Fruit fly (Drosophila melanogaster) whole organism: ENCODE measurements around the gene Naxe.

Experiments
- CG8478 ChIP-seq: fragments of >200 bp; optimal IDR thresholded peaks from 2 replicates; lab custom pipeline; 2018; ENCODE audit warnings: inconsistent platforms
- Dll ChIP-seq: fragments of >200 bp; optimal IDR thresholded peaks from 2 replicates; lab custom pipeline; 2017
- EcR ChIP-seq, 2 experiments: fragments of >200 bp; optimal IDR thresholded peaks; 2 replicates each; lab custom pipeline; 2017; ENCODE audit warnings: missing biosample characterization in 2 of 2, missing genetic modification characterization in 2 of 2, missing genetic modification reagents in 2 of 2
- pan ChIP-seq: fragments of >200 bp; optimal IDR thresholded peaks from 2 replicates; lab custom pipeline; 2017
- psq ChIP-seq: fragments of >200 bp; optimal IDR thresholded peaks from 2 replicates; lab custom pipeline; 2017
- usp ChIP-seq: fragments of >200 bp; optimal IDR thresholded peaks from 2 replicates; lab custom pipeline; 2017; ENCODE audit warnings: missing biosample characterization, missing genetic modification characterization, mixed read lengths

The Naxe gene

DNA sequence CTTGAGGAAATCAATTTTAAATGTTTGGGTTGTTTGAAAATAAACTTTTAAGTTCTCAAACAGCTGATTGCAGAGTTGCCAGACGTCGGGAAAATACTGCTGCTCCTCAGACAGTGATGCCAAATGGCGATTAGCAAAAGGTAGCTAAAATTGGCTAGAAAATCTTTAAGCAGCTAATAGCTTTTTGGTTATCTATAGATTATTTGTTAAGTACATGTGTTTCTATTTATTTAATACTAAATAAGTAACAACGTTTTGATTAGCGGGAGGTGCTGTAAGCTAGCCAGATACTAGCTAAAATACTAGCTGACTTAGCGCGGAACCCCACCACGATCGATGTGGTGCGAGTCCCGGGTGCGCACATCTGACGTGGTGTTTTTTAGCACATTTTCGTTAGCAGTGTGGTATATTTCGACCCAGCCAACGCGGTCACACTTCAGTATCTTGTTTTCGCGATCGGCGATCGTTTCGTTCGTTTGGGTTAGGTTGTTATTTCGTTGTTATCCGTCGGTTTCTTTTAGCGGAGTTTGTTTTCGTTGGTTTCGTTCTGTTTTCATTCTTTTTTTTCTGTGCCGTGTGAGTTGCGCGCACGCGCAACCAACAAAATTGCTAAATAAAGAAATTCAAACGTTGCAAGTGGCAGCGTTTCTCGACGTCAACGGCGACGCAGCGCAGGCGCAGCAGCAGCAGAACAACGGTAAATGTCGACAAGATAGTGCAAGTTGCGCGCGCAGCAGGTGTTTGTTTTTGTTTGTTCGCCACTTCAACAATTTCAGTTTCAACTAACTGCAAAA, at the start of gene Naxe, which contains the start of gene RhoU:
TSS of gene Naxe (minus strand) at position 77 of the 794 bp plus-strand sequence.
TSS of gene RhoU (plus strand) at position 433 of the 794 bp plus-strand sequence.
- TF ChIP-seq EcR (GFP tag; optimal IDR thresholded peaks at IDR 0.05; lab: Kevin White, UChicago) = no peak
- no peak for TF ChIP-seq Dll (lab: Kevin White, UChicago)
- TF ChIP-seq psq (lab: Kevin White, UChicago) = no peak
- TF ChIP-seq usp (GFP tag; lab: Kevin White, UChicago) = no peak

- TF ChIP-seq Dll (lab: Kevin White, UChicago) = no peak
Observed at dm6 chrX:10127204-10127603, 41.2 kb upstream of the Naxe start.

dm6 chrX:10125629-10126028, 39.7 kb upstream of the Naxe start:
- TF ChIP-seq usp (GFP tag; lab: Kevin White, UChicago) (no peak), CG8478 (lab: Kevin White, UChicago) (no peak), EcR (GFP tag; optimal IDR thresholded peaks at IDR 0.05; lab: Kevin White, UChicago) (no peak), psq (lab: Kevin White, UChicago) (no peak), Dll (lab: Kevin White, UChicago) (no peak), pan (lab: Kevin White, UChicago) (no peak)

dm6 chrX:10118333-10118732, 32.4 kb upstream of the Naxe start:
- TF ChIP-seq EcR (GFP tag; optimal IDR thresholded peaks at IDR 0.05; lab: Kevin White, UChicago) (no peak), Dll (lab: Kevin White, UChicago) (no peak), CG8478 (lab: Kevin White, UChicago) (no peak), usp (GFP tag; lab: Kevin White, UChicago) (no peak)

DNA sequence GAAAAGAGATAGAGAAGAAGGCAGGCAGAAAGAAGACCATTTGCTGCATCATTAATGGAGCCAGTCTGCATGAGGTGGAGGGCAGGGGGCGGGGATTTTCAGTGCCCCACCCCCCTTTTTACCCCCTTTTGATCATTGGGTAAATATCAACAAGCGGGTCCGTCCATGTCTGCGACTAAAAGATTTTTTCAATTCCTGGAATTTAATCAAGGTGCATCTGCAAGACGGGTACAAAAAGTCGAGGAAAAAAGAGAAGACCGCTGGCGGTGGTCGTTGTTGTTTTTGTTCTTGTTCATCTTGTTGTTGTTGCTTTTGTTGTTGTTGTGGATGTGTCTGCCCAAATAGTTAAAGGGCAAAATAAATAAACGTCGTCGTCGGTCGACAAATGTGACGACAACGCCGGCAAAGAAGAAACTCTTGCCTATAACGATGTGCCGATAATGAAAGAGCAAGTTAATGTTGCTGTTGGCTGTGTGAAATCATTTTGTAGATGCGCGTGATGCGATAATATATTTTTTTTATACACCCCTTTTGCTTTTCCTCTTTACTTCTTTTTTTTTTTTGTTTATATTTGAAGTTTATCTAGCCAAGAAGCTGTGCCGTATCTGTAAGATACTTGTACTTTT, 29.7 kb upstream of the Naxe start:
- no peak for TF ChIP-seq psq (lab: Kevin White, UChicago)
- no peak for TF ChIP-seq Dll (lab: Kevin White, UChicago)
- no peak for TF ChIP-seq usp (GFP tag; lab: Kevin White, UChicago)
- no peak for TF ChIP-seq CG8478 (lab: Kevin White, UChicago)
- no peak for TF ChIP-seq EcR (GFP tag; optimal IDR thresholded peaks at IDR 0.05; lab: Kevin White, UChicago)
- no peak for TF ChIP-seq pan (lab: Kevin White, UChicago)

dm6 chrX:10113910-10114790, 28.2 kb upstream of the Naxe start:
- TF ChIP-seq EcR (GFP tag; optimal IDR thresholded peaks at IDR 0.05; lab: Kevin White, UChicago) = no peak
- TF ChIP-seq psq (lab: Kevin White, UChicago) = no peak
- TF ChIP-seq pan (lab: Kevin White, UChicago) = no peak
- no peak for TF ChIP-seq Dll (lab: Kevin White, UChicago)
- no peak for TF ChIP-seq CG8478 (lab: Kevin White, UChicago)
- no peak for TF ChIP-seq usp (GFP tag; lab: Kevin White, UChicago)

dm6 chrX:10110898-10111297, 24.9 kb upstream of the Naxe start:
- TF ChIP-seq CG8478 (lab: Kevin White, UChicago) (no peak), psq (lab: Kevin White, UChicago) (no peak), pan (lab: Kevin White, UChicago) (no peak), Dll (lab: Kevin White, UChicago) (no peak), usp (GFP tag; lab: Kevin White, UChicago) (no peak), EcR (GFP tag; optimal IDR thresholded peaks at IDR 0.05; lab: Kevin White, UChicago) (no peak)

- TF ChIP-seq psq (lab: Kevin White, UChicago) (no peak), pan (lab: Kevin White, UChicago) (no peak), usp (GFP tag; lab: Kevin White, UChicago) (no peak), EcR (GFP tag; optimal IDR thresholded peaks at IDR 0.05; lab: Kevin White, UChicago) (no peak), CG8478 (lab: Kevin White, UChicago) (no peak), Dll (lab: Kevin White, UChicago) (no peak)
Observed at dm6 chrX:10108286-10108685, 22.3 kb upstream of the Naxe start.

DNA sequence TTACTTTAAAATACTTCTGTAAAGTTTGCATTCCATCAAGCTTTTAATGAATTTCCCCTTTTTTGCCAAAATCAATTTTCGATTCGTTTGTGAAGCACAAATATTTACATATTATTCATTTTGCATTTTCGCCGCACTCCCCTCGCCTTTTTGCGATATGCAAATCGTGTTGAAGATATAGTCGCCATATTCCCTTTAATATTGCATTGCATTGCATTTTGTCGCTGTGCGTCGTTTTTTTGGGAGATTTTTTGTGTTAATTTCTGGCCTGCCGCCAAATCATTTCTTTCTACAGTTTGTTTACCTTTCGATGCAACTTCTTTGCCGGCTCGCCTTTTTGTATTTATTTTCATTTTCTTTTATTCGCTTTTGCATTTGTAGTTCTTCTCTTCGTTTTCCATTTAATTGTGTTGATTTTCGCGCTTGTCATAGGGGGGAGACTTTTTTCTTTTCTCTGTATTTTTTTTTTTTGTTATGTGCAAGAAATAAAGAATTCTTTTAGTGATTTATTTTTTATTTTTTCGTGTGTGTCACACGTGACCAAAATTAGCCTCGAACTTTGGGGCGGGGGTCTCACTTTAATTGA, 20.7 kb upstream of the Naxe start:
- TF ChIP-seq pan (lab: Kevin White, UChicago) (no peak), EcR (GFP tag; optimal IDR thresholded peaks at IDR 0.05; lab: Kevin White, UChicago) (no peak), psq (lab: Kevin White, UChicago) (no peak), CG8478 (lab: Kevin White, UChicago) (no peak), Dll (lab: Kevin White, UChicago) (no peak), usp (GFP tag; lab: Kevin White, UChicago) (no peak)

dm6 chrX:10105701-10106307, 19.8 kb upstream of the Naxe start:
- TF ChIP-seq usp (GFP tag; lab: Kevin White, UChicago) (no peak), Dll (lab: Kevin White, UChicago) (no peak), CG8478 (lab: Kevin White, UChicago) (no peak), psq (lab: Kevin White, UChicago) (no peak), pan (lab: Kevin White, UChicago) (no peak), EcR (GFP tag; optimal IDR thresholded peaks at IDR 0.05; lab: Kevin White, UChicago) (no peak)
